ENCODE assay signal across 3 fruit fly cellular contexts in the genomic region with DNA sequence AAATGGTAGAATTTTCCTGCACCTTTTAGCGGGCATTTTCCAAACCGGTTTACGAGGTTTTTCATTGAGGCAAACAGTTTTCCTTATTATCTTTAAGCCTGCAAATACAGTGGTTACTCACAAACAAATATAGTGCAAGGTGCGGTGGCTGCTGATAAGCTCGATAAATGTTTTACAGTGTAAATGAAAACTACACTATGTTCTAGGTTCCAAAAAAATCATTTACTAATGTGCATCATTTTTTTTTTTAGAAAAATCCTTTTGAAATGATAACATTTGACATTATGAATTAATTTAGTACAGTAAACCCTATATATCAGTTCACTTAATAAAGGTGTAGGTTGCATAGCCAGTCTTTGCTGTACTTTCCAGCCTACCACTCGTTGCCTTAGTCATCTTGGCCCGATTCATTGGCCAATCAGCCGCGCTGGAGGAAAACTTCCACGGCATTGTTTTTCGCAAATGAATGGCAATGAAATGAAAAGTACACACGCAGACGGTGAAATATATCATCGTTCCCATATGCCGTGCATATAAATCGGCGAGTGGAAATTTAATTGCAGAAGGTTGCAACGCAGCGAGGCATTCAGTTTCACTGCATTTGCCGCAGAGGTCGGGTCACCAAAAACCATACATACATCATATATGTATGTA.
TF ChIP-seq lines count a peak whose summit lies in the region.

No protein-coding gene starts in this region.

- TF ChIP-seq CTCF in whole organism, embryonic (GFP tag; optimal IDR thresholded peaks at IDR 0.05; lab: Kevin White, UChicago): no peak

TF ChIP-seq in whole organism, embryonic, 481 proteins besides CTCF, POLR2A, EP300 and RAD21 (continues in another document):
- TF ChIP-seq CG4424 (GFP tag; optimal IDR thresholded peaks at IDR 0.05; lab: Kevin White, UChicago): no peak
- TF ChIP-seq bigmax (GFP tag; optimal IDR thresholded peaks at IDR 0.05; lab: Kevin White, UChicago): no peak
- TF ChIP-seq CG1529 (GFP tag; optimal IDR thresholded peaks at IDR 0.05; lab: Kevin White, UChicago): no peak
- no peak for TF ChIP-seq Usf (GFP tag; optimal IDR thresholded peaks at IDR 0.05; lab: Kevin White, UChicago)
- TF ChIP-seq Fer1 (GFP tag; optimal IDR thresholded peaks at IDR 0.05; lab: Kevin White, UChicago): no peak
- no peak for TF ChIP-seq lov (optimal IDR thresholded peaks at IDR 0.05; lab: Kevin White, UChicago)
- no peak for TF ChIP-seq lov (GFP tag; IDR thresholded peaks at IDR 0.05; lab: Robert Waterston, UW)
- peak; percentile 22 for TF ChIP-seq az2 (GFP tag; optimal IDR thresholded peaks at IDR 0.05; lab: Kevin White, UChicago)
- no peak for TF ChIP-seq Deaf1 (tag; optimal IDR thresholded peaks at IDR 0.05; lab: Kevin White, UChicago)
- no peak for TF ChIP-seq fu2 (GFP tag; optimal IDR thresholded peaks at IDR 0.05; lab: Kevin White, UChicago)
- TF ChIP-seq CkIIα-i1 (GFP tag; IDR thresholded peaks at IDR 0.05; lab: Robert Waterston, UW): no peak
- TF ChIP-seq ranshi (GFP tag; IDR thresholded peaks at IDR 0.05; lab: Robert Waterston, UW): no peak
- no peak for TF ChIP-seq CG17829 (tag; optimal IDR thresholded peaks at IDR 0.05; lab: Kevin White, UChicago)
- no peak for TF ChIP-seq Sry-β (GFP tag; optimal IDR thresholded peaks at IDR 0.05; lab: Kevin White, UChicago)
- 0 out of 2 replicates have a peak, but pooled peaks have one; percentile 10 for TF ChIP-seq CG31441 (GFP tag; IDR thresholded peaks at IDR 0.05; lab: Robert Waterston, UW)
- no peak for TF ChIP-seq CG15601 (tag; optimal IDR thresholded peaks at IDR 0.05; lab: Kevin White, UChicago)
- peak; percentile 17 for TF ChIP-seq CoRest (tag; optimal IDR thresholded peaks at IDR 0.05; lab: Kevin White, UChicago)
- peak; percentile 23 for TF ChIP-seq nmo (GFP tag; optimal IDR thresholded peaks at IDR 0.05; lab: Kevin White, UChicago)
- no peak for TF ChIP-seq CG13287 (GFP tag; IDR thresholded peaks at IDR 0.05; lab: Robert Waterston, UW; ENCODE audit: partially characterized antibody)
- no peak for TF ChIP-seq CG10979 (tag; optimal IDR thresholded peaks at IDR 0.05; lab: Kevin White, UChicago)
- no peak for TF ChIP-seq CG13123 (GFP tag; optimal IDR thresholded peaks at IDR 0.05; lab: Kevin White, UChicago)
- TF ChIP-seq CG9437 (GFP tag; optimal IDR thresholded peaks at IDR 0.05; lab: Kevin White, UChicago): no peak
- TF ChIP-seq CG8944 (GFP tag; optimal IDR thresholded peaks at IDR 0.05; lab: Kevin White, UChicago): no peak
- no peak for TF ChIP-seq Stat92E (GFP tag; optimal IDR thresholded peaks at IDR 0.05; lab: Kevin White, UChicago)
- TF ChIP-seq CG16813 (GFP tag; IDR thresholded peaks at IDR 0.05; lab: Robert Waterston, UW; ENCODE audit: partially characterized antibody): no peak
- TF ChIP-seq sug (tag; optimal IDR thresholded peaks at IDR 0.05; lab: Kevin White, UChicago): no peak
- no peak for TF ChIP-seq HLHmδ (GFP tag; optimal IDR thresholded peaks at IDR 0.05; lab: Kevin White, UChicago)
- TF ChIP-seq Drgx (GFP tag; IDR thresholded peaks at IDR 0.05; lab: Robert Waterston, UW): peak; percentile 68

TF ChIP-seq in whole organism, prepupa, 60 proteins besides CTCF, POLR2A, EP300 and RAD21 (continues in another document):
- TF ChIP-seq topi (GFP tag; optimal IDR thresholded peaks at IDR 0.05; lab: Kevin White, UChicago) (no peak), salr (GFP tag; optimal IDR thresholded peaks at IDR 0.05; lab: Kevin White, UChicago) (peak in 1 of 2 experiments; percentile 22), CG32006 (GFP tag; optimal IDR thresholded peaks at IDR 0.05; lab: Kevin White, UChicago) (peak; percentile 74), CG3919 (GFP tag; optimal IDR thresholded peaks at IDR 0.05; lab: Kevin White, UChicago) (peak; percentile 52), Ets21C (GFP tag; optimal IDR thresholded peaks at IDR 0.05; lab: Kevin White, UChicago) (no peak), OdsH (GFP tag; optimal IDR thresholded peaks at IDR 0.05; lab: Kevin White, UChicago) (peak; percentile 50), fd59A (GFP tag; optimal IDR thresholded peaks at IDR 0.05; lab: Kevin White, UChicago) (no peak), Blimp-1 (GFP tag; optimal IDR thresholded peaks at IDR 0.05; lab: Kevin White, UChicago) (no peak), CG15336 (GFP tag; IDR thresholded peaks at IDR 0.05; lab: Robert Waterston, UW) (peak; percentile 76), CG6792 (GFP tag; optimal IDR thresholded peaks at IDR 0.05; lab: Kevin White, UChicago) (peak; percentile 7), Smox (GFP tag; optimal IDR thresholded peaks at IDR 0.05; lab: Kevin White, UChicago) (peak; percentile 37), cyc (GFP tag; optimal IDR thresholded peaks at IDR 0.05; lab: Kevin White, UChicago) (no peak), net (GFP tag; optimal IDR thresholded peaks at IDR 0.05; lab: Kevin White, UChicago) (peak; percentile 17), CG8632 (GFP tag; optimal IDR thresholded peaks at IDR 0.05; lab: Kevin White, UChicago) (peak; percentile 42), lz (GFP tag; optimal IDR thresholded peaks at IDR 0.05; lab: Kevin White, UChicago) (peak; percentile 28), CG6854 (GFP tag; optimal IDR thresholded peaks at IDR 0.05; lab: Kevin White, UChicago) (no peak), dsx (GFP tag; optimal IDR thresholded peaks at IDR 0.05; lab: Kevin White, UChicago; ENCODE audit: poor library complexity, severe bottlenecking) (no peak), Met (GFP tag; optimal IDR thresholded peaks at IDR 0.05; lab: Kevin White, UChicago) (peak; percentile 37), CG6163 (GFP tag; IDR thresholded peaks at IDR 0.05; lab: Robert Waterston, UW) (0 out of 3 replicates have a peak, but pooled peaks have one; percentile 37), Sox15 (GFP tag; optimal IDR thresholded peaks at IDR 0.05; lab: Kevin White, UChicago) (no peak), Eip78C (GFP tag; lab: Kevin White, UChicago) (peak; percentile 78), CG11762 (GFP tag; optimal IDR thresholded peaks at IDR 0.05; lab: Kevin White, UChicago; ENCODE audit: insufficient read depth) (no peak), Hr38 (GFP tag; optimal IDR thresholded peaks at IDR 0.05; lab: Kevin White, UChicago) (no peak), CG6808 (GFP tag; optimal IDR thresholded peaks at IDR 0.05; lab: Kevin White, UChicago) (peak; percentile 2), svp (GFP tag; lab: Kevin White, UChicago) (peak; percentile 43), CG10631 (GFP tag; optimal IDR thresholded peaks at IDR 0.05; lab: Kevin White, UChicago) (peak; percentile 8), Gug (GFP tag; IDR thresholded peaks at IDR 0.05; lab: Robert Waterston, UW) (no peak), CG7368 (GFP tag; optimal IDR thresholded peaks at IDR 0.05; lab: Kevin White, UChicago) (no peak), Sox102F (GFP tag; optimal IDR thresholded peaks at IDR 0.05; lab: Kevin White, UChicago) (no peak), achi (GFP tag; optimal IDR thresholded peaks at IDR 0.05; lab: Kevin White, UChicago) (peak; percentile 19)

TF ChIP-seq in whole organism, pupa, 21 proteins besides CTCF, POLR2A, EP300 and RAD21:
- TF ChIP-seq Pif1A (GFP tag; optimal IDR thresholded peaks at IDR 0.05; lab: Kevin White, UChicago): peak; percentile 36
- 0 out of 3 replicates have a peak, but pooled peaks have one; percentile 16 for TF ChIP-seq fd96Ca (GFP tag; IDR thresholded peaks at IDR 0.05; lab: Robert Waterston, UW)
- TF ChIP-seq CG9948 (tag; optimal IDR thresholded peaks at IDR 0.05; lab: Kevin White, UChicago): no peak
- TF ChIP-seq Ets98B (GFP tag; IDR thresholded peaks at IDR 0.05; lab: Robert Waterston, UW): no peak
- TF ChIP-seq CG32121 (GFP tag; IDR thresholded peaks at IDR 0.05; lab: Robert Waterston, UW): peak; percentile 75
- TF ChIP-seq CG12605 (GFP tag; IDR thresholded peaks at IDR 0.05; lab: Robert Waterston, UW): 0 out of 2 replicates have a peak, but pooled peaks have one; percentile 12
- TF ChIP-seq CG15710 (tag; optimal IDR thresholded peaks at IDR 0.05; lab: Kevin White, UChicago): peak; percentile 8
- no peak for TF ChIP-seq D1 (tag; optimal IDR thresholded peaks at IDR 0.05; lab: Kevin White, UChicago)
- TF ChIP-seq CG8301 (tag; optimal IDR thresholded peaks at IDR 0.05; lab: Kevin White, UChicago): peak; percentile 54
- no peak for TF ChIP-seq Pif1B (GFP tag; optimal IDR thresholded peaks at IDR 0.05; lab: Kevin White, UChicago)
- no peak for TF ChIP-seq CG17806 (tag; optimal IDR thresholded peaks at IDR 0.05; lab: Kevin White, UChicago)
- peak; percentile 48; the same call in 1 of the 2 replicates for TF ChIP-seq rn (GFP tag; IDR thresholded peaks at IDR 0.05; lab: Robert Waterston, UW)
- TF ChIP-seq CG10348 (GFP tag; IDR thresholded peaks at IDR 0.05; lab: Robert Waterston, UW): no peak
- TF ChIP-seq CG8159 (tag; optimal IDR thresholded peaks at IDR 0.05; lab: Kevin White, UChicago): peak; percentile 40
- TF ChIP-seq CG34367 (tag; optimal IDR thresholded peaks at IDR 0.05; lab: Kevin White, UChicago): no peak
- TF ChIP-seq EcR (GFP tag; optimal IDR thresholded peaks at IDR 0.05; lab: Kevin White, UChicago): no peak
- peak; percentile 50 for TF ChIP-seq CG14655 (GFP tag; optimal IDR thresholded peaks at IDR 0.05; lab: Kevin White, UChicago)
- peak; percentile 49; the same call in 2 of the 3 replicates for TF ChIP-seq CG4496 (GFP tag; IDR thresholded peaks at IDR 0.05; lab: Robert Waterston, UW)
- no peak for TF ChIP-seq gl (tag; optimal IDR thresholded peaks at IDR 0.05; lab: Kevin White, UChicago)
- no peak for TF ChIP-seq Snoo (tag; optimal IDR thresholded peaks at IDR 0.05; lab: Kevin White, UChicago)
- no peak for TF ChIP-seq CG13204 (GFP tag; optimal IDR thresholded peaks at IDR 0.05; lab: Kevin White, UChicago)
